Fruit fly (Drosophila melanogaster) S2 (cell line): ENCODE data around the gene CG44001.

Experiments
- CG8478 ChIP-seq: fragments of >200 bp; optimal IDR thresholded peaks from 2 replicates; lab custom pipeline; 2018
- CTCF ChIP-seq, 2 experiments: fragments of >200 bp; optimal IDR thresholded peaks; 2 replicates each; lab custom pipeline; 2018

DNA sequence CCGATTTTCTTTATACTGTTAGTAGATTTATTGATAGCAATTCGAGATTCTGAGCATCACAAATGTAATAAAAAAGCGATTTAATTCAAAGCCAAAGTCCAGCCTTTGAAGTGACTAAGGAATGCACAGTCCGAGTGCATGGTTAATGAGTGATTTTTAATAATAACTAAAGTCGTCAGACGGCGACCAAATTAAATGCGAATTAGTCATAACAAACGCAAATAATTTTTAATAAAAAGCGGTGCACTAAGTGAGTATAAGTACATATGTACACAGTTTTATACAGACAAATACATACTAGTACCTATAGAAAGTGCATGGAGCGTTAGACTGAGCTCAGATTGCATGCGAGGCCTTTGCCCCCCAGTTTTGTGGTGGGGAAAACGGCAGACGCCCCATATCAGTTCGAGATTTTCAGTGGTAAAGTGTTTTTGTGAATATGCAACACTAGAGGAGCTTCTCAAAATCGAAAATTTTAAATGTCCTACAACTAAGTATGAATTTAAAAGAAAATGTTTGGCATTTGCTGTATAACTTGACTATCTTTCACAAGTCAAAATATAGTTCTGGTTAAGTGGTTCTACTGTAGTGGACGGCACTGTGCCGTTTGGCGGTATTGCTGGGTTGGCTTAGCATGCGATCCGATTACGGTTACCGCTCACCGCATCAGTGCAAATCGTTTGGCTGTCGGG is 40.2 kb upstream of the CG44001 start:
- TF ChIP-seq CG8478 (no peak), CTCF (optimal IDR thresholded peaks at IDR 0.05; lab: Kevin White, UChicago) (no peak)
